Fruit fly (Drosophila melanogaster): Measurements from ENCODE around the gene CG6738.

The CG6738 gene

dm6 chr3R:23147625-23148024 is 48.3 kb downstream of the CG6738 start (continued):
- TF ChIP-seq CG6163 (GFP tag; IDR thresholded peaks at IDR 0.05) (peak; percentile 79), cyc (GFP tag; optimal IDR thresholded peaks at IDR 0.05) (peak; percentile 25), Ets21C (GFP tag; optimal IDR thresholded peaks at IDR 0.05) (peak; percentile 1), fd85E (GFP tag; optimal IDR thresholded peaks at IDR 0.05) (no peak), fd59A (GFP tag; optimal IDR thresholded peaks at IDR 0.05) (peak; percentile 73), Eip93F (GFP tag; optimal IDR thresholded peaks at IDR 0.05) (no peak), CG6276 (GFP tag; optimal IDR thresholded peaks at IDR 0.05) (no peak), CG8632 (GFP tag; optimal IDR thresholded peaks at IDR 0.05) (peak; percentile 53), CG32006 (GFP tag; optimal IDR thresholded peaks at IDR 0.05) (peak; percentile 48), CG11294 (GFP tag; IDR thresholded peaks at IDR 0.05) (no peak), CG11762 (GFP tag; optimal IDR thresholded peaks at IDR 0.05; ENCODE audit: insufficient read depth) (peak; percentile 34), eg (GFP tag; IDR thresholded peaks at IDR 0.05) (peak; percentile 44; the same call in 1 of the 3 replicates), Hr4 (GFP tag; optimal IDR thresholded peaks at IDR 0.05) (peak; percentile 2), spab (GFP tag; optimal IDR thresholded peaks at IDR 0.05) (peak; percentile 67), Lpt (GFP tag; optimal IDR thresholded peaks at IDR 0.05) (peak; percentile 24), CG31627 (GFP tag; optimal IDR thresholded peaks at IDR 0.05) (peak; percentile 40), CG16779 (tag; optimal IDR thresholded peaks at IDR 0.05) (peak; percentile 12), Gug (GFP tag; IDR thresholded peaks at IDR 0.05) (peak; percentile 19; the same call in 1 of the 2 replicates), fkh (GFP tag; optimal IDR thresholded peaks at IDR 0.05) (no peak), topi (GFP tag; optimal IDR thresholded peaks at IDR 0.05) (peak; percentile 62), CG8119 (GFP tag; IDR thresholded peaks at IDR 0.05) (peak; percentile 56), Sox14 (GFP tag; optimal IDR thresholded peaks at IDR 0.05) (peak; percentile 54), CG6854 (GFP tag; optimal IDR thresholded peaks at IDR 0.05) (no peak), CG11902 (GFP tag; optimal IDR thresholded peaks at IDR 0.05) (peak; percentile 37)

- TF ChIP-seq lz (GFP tag; optimal IDR thresholded peaks at IDR 0.05) = peak; percentile 76
- TF ChIP-seq CG8319 (GFP tag; optimal IDR thresholded peaks at IDR 0.05) = peak; percentile 66
- peak; percentile 39 for TF ChIP-seq CG32006 (GFP tag; optimal IDR thresholded peaks at IDR 0.05)
- TF ChIP-seq CG6792 (GFP tag; optimal IDR thresholded peaks at IDR 0.05) = peak; percentile 69
- peak; percentile 61 for TF ChIP-seq Eip75B (GFP tag; optimal IDR thresholded peaks at IDR 0.05)
- peak; percentile 54 for TF ChIP-seq Sox14 (GFP tag; optimal IDR thresholded peaks at IDR 0.05)
- TF ChIP-seq CG6854 (GFP tag; optimal IDR thresholded peaks at IDR 0.05) = no peak
- TF ChIP-seq Ets96B (tag; optimal IDR thresholded peaks at IDR 0.05) = peak; percentile 56
- peak; percentile 78 for TF ChIP-seq cyc (GFP tag; optimal IDR thresholded peaks at IDR 0.05)
- TF ChIP-seq CG3032 (tag; optimal IDR thresholded peaks at IDR 0.05) = peak; percentile 59
- no peak for TF ChIP-seq eg (GFP tag; IDR thresholded peaks at IDR 0.05)
- TF ChIP-seq acj6 (GFP tag; optimal IDR thresholded peaks at IDR 0.05) = peak; percentile 37
- TF ChIP-seq Hr4 (GFP tag; optimal IDR thresholded peaks at IDR 0.05) = no peak
- TF ChIP-seq Lpt (GFP tag; optimal IDR thresholded peaks at IDR 0.05) = no peak
- TF ChIP-seq CG11902 (GFP tag; optimal IDR thresholded peaks at IDR 0.05) = peak; percentile 62
- no peak for TF ChIP-seq CG8119 (GFP tag; IDR thresholded peaks at IDR 0.05)
- TF ChIP-seq Gug (GFP tag; IDR thresholded peaks at IDR 0.05) = no peak
- TF ChIP-seq Met (GFP tag; optimal IDR thresholded peaks at IDR 0.05) = peak; percentile 76
- TF ChIP-seq pdm3 (GFP tag; optimal IDR thresholded peaks at IDR 0.05) = peak; percentile 56
- TF ChIP-seq ss (GFP tag; optimal IDR thresholded peaks at IDR 0.05) = peak in 1 of 2 experiments; percentile 97
- no peak for TF ChIP-seq vri (GFP tag; optimal IDR thresholded peaks at IDR 0.05)
- no peak for TF ChIP-seq Eip93F (GFP tag; optimal IDR thresholded peaks at IDR 0.05)
- TF ChIP-seq achi (GFP tag; optimal IDR thresholded peaks at IDR 0.05) = peak; percentile 29
- peak; percentile 72 for TF ChIP-seq CG31627 (GFP tag; optimal IDR thresholded peaks at IDR 0.05)
- TF ChIP-seq CG6808 (GFP tag; optimal IDR thresholded peaks at IDR 0.05) = peak; percentile 27
- TF ChIP-seq Blimp-1 (GFP tag; optimal IDR thresholded peaks at IDR 0.05) = no peak
- TF ChIP-seq OdsH (GFP tag; optimal IDR thresholded peaks at IDR 0.05) = peak; percentile 54
- TF ChIP-seq net (GFP tag; optimal IDR thresholded peaks at IDR 0.05) = no peak
- no peak for TF ChIP-seq CG9139 (GFP tag; optimal IDR thresholded peaks at IDR 0.05)
- TF ChIP-seq esn (GFP tag; optimal IDR thresholded peaks at IDR 0.05) = peak; percentile 72
- peak; percentile 73 for TF ChIP-seq topi (GFP tag; optimal IDR thresholded peaks at IDR 0.05)
- TF ChIP-seq salr (GFP tag; optimal IDR thresholded peaks at IDR 0.05) = no peak
- no peak for TF ChIP-seq fd85E (GFP tag; optimal IDR thresholded peaks at IDR 0.05)
- TF ChIP-seq svp (GFP tag) = peak; percentile 82
- TF ChIP-seq Smox (GFP tag; optimal IDR thresholded peaks at IDR 0.05) = peak; percentile 71
- TF ChIP-seq CG1621 (tag; optimal IDR thresholded peaks at IDR 0.05) = peak; percentile 9
- peak; percentile 58 for TF ChIP-seq Sox15 (GFP tag; optimal IDR thresholded peaks at IDR 0.05)
- no peak for TF ChIP-seq fkh (GFP tag; optimal IDR thresholded peaks at IDR 0.05)
- no peak for TF ChIP-seq CG4318 (GFP tag; optimal IDR thresholded peaks at IDR 0.05)
Measured at dm6 chr3R:23148433-23148832, 49.1 kb downstream of the CG6738 start.
